Worm (Caenorhabditis elegans) whole organism, L4 larva: ENCODE data around the gene F27E5.3.

Experiments
- F26F4.8 ChIP-seq: fragments of 200-800 bp; sonication (Bioruptor generic); conservative IDR thresholded peaks from 2 replicates; pipeline ENCODE4 v1.3.6; 2022; ENCODE audit warnings: missing genetic modification characterization, missing compliant biosample characterization
- F44E2.7 ChIP-seq: fragments of 200-800 bp; sonication (Bioruptor generic); IDR thresholded peaks from 2 replicates; pipeline ENCODE4 v2.1.2; 2022; ENCODE audit warnings: missing genetic modification characterization, missing compliant biosample characterization
- ceh-82 ChIP-seq: sonication (generic microtip); optimal IDR thresholded peaks from 2 replicates; lab custom pipeline; 2017; ENCODE audit warnings: missing biosample characterization, missing genetic modification characterization
- dpl-1 ChIP-seq: fragments of 150-350 bp; optimal IDR thresholded peaks from 2 replicates; lab custom pipeline; 2014; ENCODE audit warnings: missing biosample characterization, missing genetic modification reagents, missing genetic modification characterization
- egl-27 ChIP-seq: sonication (generic microtip); optimal IDR thresholded peaks from 3 replicates; lab custom pipeline; 2017; ENCODE audit warnings: missing biosample characterization, missing genetic modification reagents, missing genetic modification characterization
- fkh-10 ChIP-seq: fragments of 150-350 bp; optimal IDR thresholded peaks from 2 replicates; lab custom pipeline; 2014; ENCODE audit warnings: missing biosample characterization, missing genetic modification reagents, missing genetic modification characterization
- fos-1 ChIP-seq: fragments of 150-350 bp; optimal IDR thresholded peaks from 2 replicates; lab custom pipeline; 2014; ENCODE audit warnings: missing biosample characterization, missing genetic modification characterization
- mxl-3 ChIP-seq: fragments of 200-800 bp; sonication (Bioruptor generic); optimal IDR thresholded peaks from 2 replicates; lab custom pipeline; 2018; ENCODE audit warnings: mild to moderate bottlenecking, missing genetic modification characterization, missing compliant biosample characterization
- nhr-237 ChIP-seq: sonication (generic microtip); optimal IDR thresholded peaks from 2 replicates; lab custom pipeline; 2017; ENCODE audit warnings: missing biosample characterization, missing genetic modification characterization
- pha-4 ChIP-seq, 2 experiments: fragments of 150-350 bp in 1 of 2; fragments of 200-800 bp in 1 of 2; sonication (Bioruptor generic) in 1 of 2; IDR thresholded peaks in 1 of 2; optimal IDR thresholded peaks in 1 of 2; 2 replicates each; pipeline versions ENCODE4 v1.3.6 to Lab custom; 2014 to 2022; ENCODE audit warnings: missing genetic modification characterization in 2 of 2, missing genetic modification reagents in 2 of 2, missing biosample characterization in 1 of 2, missing compliant biosample characterization in 1 of 2
- pqm-1 ChIP-seq: sonication (generic microtip); optimal IDR thresholded peaks from 2 replicates; lab custom pipeline; 2017; ENCODE audit warnings: missing biosample characterization, missing genetic modification characterization
- unc-62 ChIP-seq, 3 experiments: fragments of 150-350 bp in 1 of 3; sonication (generic microtip); optimal IDR thresholded peaks in 2 of 3; peaks in 1 of 3; 1 replicate in 1 of 3; 2 replicates in 2 of 3; lab custom pipeline; 2014 to 2017; ENCODE audit warnings: missing biosample characterization in 3 of 3, missing genetic modification characterization in 3 of 3, missing genetic modification reagents in 3 of 3, missing genotype in 1 of 3
- zag-1 ChIP-seq: fragments of 150-350 bp; optimal IDR thresholded peaks from 2 replicates; lab custom pipeline; 2014; ENCODE audit warnings: missing biosample characterization, missing genetic modification characterization
- zip-11 ChIP-seq: fragments of 200-800 bp; sonication (Bioruptor generic); IDR thresholded peaks from 2 replicates; pipeline ENCODE4 v1.3.6; 2022; ENCODE audit warnings: missing genetic modification characterization, missing compliant biosample characterization

DNA sequence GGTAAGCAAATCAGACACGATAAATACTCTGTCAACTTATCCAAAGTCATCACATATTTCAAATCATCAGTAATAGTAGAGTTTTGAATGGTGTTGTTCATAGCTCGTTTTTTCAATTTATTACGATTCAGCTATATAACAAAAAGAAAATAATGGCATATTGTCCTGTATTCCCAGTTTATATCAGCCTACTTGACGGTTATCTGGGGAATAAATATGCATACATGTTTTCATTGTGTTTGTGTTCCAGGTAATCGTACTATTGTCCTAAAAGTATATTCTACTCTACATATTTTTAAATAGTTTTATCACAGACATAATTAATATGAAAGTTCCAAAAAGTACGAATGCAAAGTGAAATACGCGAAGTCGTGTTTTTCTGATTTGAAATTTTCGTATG, 43.8 kb upstream of the F27E5.3 start, which contains the start of gene srd-2:
- TF ChIP-seq nhr-237 (no peak), F44E2.7 (GFP tag; lab: Robert Waterston, UW) (no peak), dpl-1 (GFP tag; lab: Kevin White, UChicago) (no peak), zag-1 (tag; lab: Kevin White, UChicago) (no peak), fkh-10 (GFP tag; lab: Kevin White, UChicago) (no peak), zip-11 (GFP tag; lab: Robert Waterston, UW) (no peak), mxl-3 (GFP tag; lab: Kevin White, UChicago) (no peak), unc-62 (GFP tag; optimal IDR thresholded peaks at IDR 0.05 in 1 of 2; lab: Kevin White, UChicago) (no peak), unc-62 (tag; optimal IDR thresholded peaks at IDR 0.05; lab: Kevin White, UChicago) (no peak), egl-27 (tag; lab: Kevin White, UChicago) (no peak), fos-1 (tag; lab: Kevin White, UChicago) (no peak), pqm-1 (tag; lab: Kevin White, UChicago) (no peak), pha-4 (GFP tag; IDR thresholded peaks at IDR 0.05; lab: Robert Waterston, UW) (no peak), pha-4 (tag; optimal IDR thresholded peaks at IDR 0.05; lab: Kevin White, UChicago) (no peak), F26F4.8 (GFP tag; lab: Robert Waterston, UW) (no peak), ceh-82 (tag; lab: Kevin White, UChicago) (no peak)
